Worm (Caenorhabditis elegans): ENCODE data around the gene F47B8.14.

Gene F47B8.14

DNA sequence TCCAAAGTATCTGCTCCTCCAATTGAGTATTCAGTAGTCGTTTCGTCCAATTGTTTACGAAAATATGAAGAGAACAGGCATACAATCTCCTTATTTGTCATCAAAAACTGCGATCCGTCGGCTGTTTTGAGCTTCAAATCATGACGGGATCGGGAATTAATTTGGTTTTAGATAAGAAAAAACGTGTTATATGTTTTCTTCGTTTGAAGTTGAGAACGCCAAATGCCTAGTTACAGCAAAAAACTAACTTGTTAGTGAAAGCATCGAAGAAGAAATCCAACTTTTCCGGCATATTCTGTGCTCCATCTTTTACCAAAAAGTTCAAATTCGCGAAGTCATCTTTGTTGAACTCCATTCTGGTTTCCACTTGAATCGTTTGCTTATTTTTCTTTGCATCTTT, 31.0 kb upstream of the F47B8.14 start, which contains the start of gene F14D7.1:
Gene F14D7.1 (minus strand): TSS at position 101 of the 400 bp plus-strand sequence.
- TF ChIP-seq pag-3 (tag; optimal IDR thresholded peaks at IDR 0.05; ENCODE audit: borderline replicate concordance, insufficient read depth): no peak
- no peak for TF ChIP-seq lin-35 (GFP tag; optimal IDR thresholded peaks at IDR 0.05)
- no peak for TF ChIP-seq unc-30 (tag; optimal IDR thresholded peaks at IDR 0.05)
- no peak for TF ChIP-seq rnt-1 (tag; optimal IDR thresholded peaks at IDR 0.05)
- TF ChIP-seq skn-1 (tag; optimal IDR thresholded peaks at IDR 0.05): no peak
- no peak for TF ChIP-seq blmp-1 (tag; optimal IDR thresholded peaks at IDR 0.05)
- no peak for TF ChIP-seq ceh-82 (tag; optimal IDR thresholded peaks at IDR 0.05)
- no peak for TF ChIP-seq egl-13 (tag; optimal IDR thresholded peaks at IDR 0.05)
- no peak for TF ChIP-seq efl-3 (GFP tag; optimal IDR thresholded peaks at IDR 0.05)

DNA sequence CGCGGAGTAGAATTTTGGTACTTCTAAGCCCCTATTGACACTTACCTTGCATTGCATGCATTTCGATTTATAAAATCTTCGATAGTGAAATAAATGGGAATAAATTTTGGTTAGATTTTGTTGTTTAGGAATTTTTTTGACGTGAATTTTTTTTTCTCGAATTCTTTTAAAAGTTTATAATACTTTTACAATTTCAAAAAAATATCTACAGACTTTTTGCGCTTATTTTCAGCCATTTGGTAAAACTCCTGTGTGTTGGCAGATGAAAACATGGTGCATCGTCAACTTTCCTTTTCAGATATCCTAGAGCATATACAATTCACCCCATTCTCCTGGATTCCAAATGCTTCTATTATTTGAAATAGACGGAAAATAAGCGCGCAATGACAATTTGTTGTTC, 29.7 kb upstream of the F47B8.14 start, which contains the start of gene F14D7.18:
Gene F14D7.18 (minus strand): TSS at position 101 of the 400 bp plus-strand sequence.
- no peak for TF ChIP-seq irx-1 (tag; optimal IDR thresholded peaks at IDR 0.05)
- no peak for TF ChIP-seq alr-1 (tag; optimal IDR thresholded peaks at IDR 0.05; ENCODE audit: borderline replicate concordance)
- no peak for TF ChIP-seq tlp-1 (tag; optimal IDR thresholded peaks at IDR 0.05)
- no peak for TF ChIP-seq egl-27 (tag; optimal IDR thresholded peaks at IDR 0.05)
- no peak for TF ChIP-seq lsy-2 (tag; optimal IDR thresholded peaks at IDR 0.05)
- no peak for TF ChIP-seq lin-15B (tag; optimal IDR thresholded peaks at IDR 0.05)
- no peak for TF ChIP-seq grh-1 (GFP tag; IDR thresholded peaks at IDR 0.05)
- TF ChIP-seq ces-1 (GFP tag; optimal IDR thresholded peaks at IDR 0.05): no peak
- no peak for TF ChIP-seq pax-3 (tag; optimal IDR thresholded peaks at IDR 0.05)
- no peak for TF ChIP-seq dpl-1 (GFP tag; optimal IDR thresholded peaks at IDR 0.05)
- TF ChIP-seq hlh-4 (tag; optimal IDR thresholded peaks at IDR 0.05): no peak
- no peak for TF ChIP-seq skn-1 (tag; optimal IDR thresholded peaks at IDR 0.05)
- TF ChIP-seq ceh-88 (GFP tag; IDR thresholded peaks at IDR 0.05): no peak
- no peak for TF ChIP-seq ztf-4 (tag; optimal IDR thresholded peaks at IDR 0.05)
- no peak for TF ChIP-seq ets-5 (GFP tag; IDR thresholded peaks at IDR 0.05)
- no peak for TF ChIP-seq xbp-1 (tag; optimal IDR thresholded peaks at IDR 0.05)
- TF ChIP-seq fkh-10 (GFP tag; optimal IDR thresholded peaks at IDR 0.05): no peak
- TF ChIP-seq fos-1 (tag; optimal IDR thresholded peaks at IDR 0.05): no peak

DNA sequence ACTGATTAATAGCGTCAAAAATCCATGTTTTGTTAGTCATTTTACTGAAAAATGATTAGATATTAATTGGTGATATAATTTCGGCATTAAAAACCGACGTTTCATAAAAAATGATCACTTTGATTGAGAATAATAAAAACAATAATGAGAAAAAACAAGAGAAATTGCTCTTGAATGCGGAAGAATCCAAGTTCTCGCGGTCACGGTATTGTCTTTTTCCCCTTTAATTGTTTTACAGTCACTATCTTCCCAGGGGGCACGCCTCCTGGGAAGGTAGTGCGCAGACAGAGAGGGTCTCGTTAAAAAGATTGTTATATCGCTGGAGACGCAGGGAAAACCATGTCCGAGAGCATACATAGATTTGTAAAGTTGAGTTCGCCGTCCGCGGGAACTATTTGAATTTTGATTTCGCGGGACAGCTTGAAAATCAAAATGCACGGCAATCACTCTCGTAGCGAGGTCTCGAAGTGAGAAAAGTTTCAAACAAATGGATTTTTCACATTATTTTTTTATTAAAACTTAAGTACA, 26.6 kb upstream of the F47B8.14 start, which contains the start of gene F14D7.2:
Gene F14D7.2 (minus strand): TSS at position 51 of the 528 bp plus-strand sequence.
- TF ChIP-seq isw-1 (GFP tag; IDR thresholded peaks at IDR 0.05): no peak
- TF ChIP-seq jun-1 (tag; optimal IDR thresholded peaks at IDR 0.05): no peak
- no peak for TF ChIP-seq skn-1 (tag; optimal IDR thresholded peaks at IDR 0.05)
- TF ChIP-seq lir-3 (tag; optimal IDR thresholded peaks at IDR 0.05; ENCODE audit: poor library complexity): no peak
- TF ChIP-seq irx-1 (tag; optimal IDR thresholded peaks at IDR 0.05): no peak
- no peak for TF ChIP-seq ceh-82 (tag; optimal IDR thresholded peaks at IDR 0.05)
- no peak for TF ChIP-seq xbp-1 (tag; optimal IDR thresholded peaks at IDR 0.05)
- no peak for TF ChIP-seq dsc-1 (tag; optimal IDR thresholded peaks at IDR 0.05)
- TF ChIP-seq lin-14 (GFP tag; optimal IDR thresholded peaks at IDR 0.05): no peak
- TF ChIP-seq nhr-76 (tag; optimal IDR thresholded peaks at IDR 0.05): no peak
- TF ChIP-seq C16A3.4 (tag; optimal IDR thresholded peaks at IDR 0.05): no peak
- TF ChIP-seq nhr-12 (tag; optimal IDR thresholded peaks at IDR 0.05): no peak
- TF ChIP-seq grh-1 (GFP tag; IDR thresholded peaks at IDR 0.05): no peak

DNA sequence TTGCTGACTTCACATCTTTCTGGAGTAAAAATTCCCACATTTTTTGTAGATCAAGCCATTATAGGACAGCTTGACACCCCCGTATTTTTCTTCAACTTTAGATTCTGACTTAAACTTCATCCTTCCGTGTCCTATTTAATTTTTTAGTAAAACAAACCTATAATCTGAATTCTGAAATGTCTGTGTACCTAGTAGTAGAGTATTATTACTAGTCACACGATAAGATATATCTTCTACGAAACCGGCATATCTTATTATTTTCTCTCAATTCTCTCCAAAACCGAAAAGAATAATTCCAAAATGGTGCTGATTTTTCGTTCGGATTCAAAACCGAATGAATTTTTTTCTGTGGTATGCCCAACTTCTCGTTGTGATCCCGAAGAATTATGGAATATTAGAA, 25.9 kb upstream of the F47B8.14 start, which contains the start of gene F14D7.9:
Gene F14D7.9 (plus strand): TSS at position 301 of the 400 bp plus-strand sequence.
- TF ChIP-seq sox-4 (tag; optimal IDR thresholded peaks at IDR 0.05): no peak
- no peak for TF ChIP-seq jun-1 (tag; optimal IDR thresholded peaks at IDR 0.05)
- no peak for TF ChIP-seq fkh-10 (GFP tag; optimal IDR thresholded peaks at IDR 0.05)
- no peak for TF ChIP-seq unc-30 (tag; optimal IDR thresholded peaks at IDR 0.05)
- TF ChIP-seq ces-1 (GFP tag; optimal IDR thresholded peaks at IDR 0.05): no peak
- no peak for TF ChIP-seq lin-39 (tag; optimal IDR thresholded peaks at IDR 0.05)
- no peak for TF ChIP-seq ama-1 (optimal IDR thresholded peaks at IDR 0.05)

Measured in whole organism, L1 larva.